Fruit fly (Drosophila melanogaster): ENCODE data around the gene CG13721.

DNA sequence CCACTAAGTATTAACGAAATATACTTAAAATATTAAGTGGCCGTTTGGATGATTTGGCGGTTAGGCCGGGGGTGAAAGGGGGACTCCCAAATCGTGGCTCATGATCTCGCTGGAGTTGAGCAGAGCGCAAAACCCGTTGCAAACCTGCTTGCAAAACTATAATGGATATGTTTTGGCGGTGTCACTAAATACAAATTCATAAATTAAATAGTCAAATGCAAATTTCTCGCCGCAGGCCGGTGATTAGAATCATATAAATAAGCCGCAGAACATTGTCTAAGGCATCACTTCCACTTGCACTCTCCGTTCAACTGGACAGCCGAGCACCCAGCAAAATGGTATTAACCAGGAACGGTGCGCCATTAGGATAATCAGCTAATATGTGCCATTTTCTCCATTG is 15.1 kb downstream of the CG13721 start, which contains the start of gene CG11350:
- no peak for TF ChIP-seq CG17806 (tag; optimal IDR thresholded peaks at IDR 0.05)
- TF ChIP-seq CG34367 (tag; optimal IDR thresholded peaks at IDR 0.05) = no peak

Measured in whole organism, pupa.